Fruit fly (Drosophila melanogaster) whole organism, adult: Measurements from ENCODE around the gene Lcp65Aa.
"Not testable (repeated sequence)": the region's sequence is repeated elsewhere in the genome, so short reads cannot be mapped to it uniquely, and the experiment has no call there.

Experiments used
- kay ChIP-seq: fragments of 200-800 bp; sonication (Bioruptor generic); peaks from one replicate; lab custom pipeline; 2016; ENCODE audit warnings: missing biosample characterization, missing genetic modification characterization, borderline replicate concordance
- tj ChIP-seq: fragments of 200-800 bp; sonication (Bioruptor generic); optimal IDR thresholded peaks from 3 replicates; lab custom pipeline; 2017; ENCODE audit warnings: missing biosample characterization, mild to moderate bottlenecking, missing genetic modification characterization, moderate library complexity

DNA sequence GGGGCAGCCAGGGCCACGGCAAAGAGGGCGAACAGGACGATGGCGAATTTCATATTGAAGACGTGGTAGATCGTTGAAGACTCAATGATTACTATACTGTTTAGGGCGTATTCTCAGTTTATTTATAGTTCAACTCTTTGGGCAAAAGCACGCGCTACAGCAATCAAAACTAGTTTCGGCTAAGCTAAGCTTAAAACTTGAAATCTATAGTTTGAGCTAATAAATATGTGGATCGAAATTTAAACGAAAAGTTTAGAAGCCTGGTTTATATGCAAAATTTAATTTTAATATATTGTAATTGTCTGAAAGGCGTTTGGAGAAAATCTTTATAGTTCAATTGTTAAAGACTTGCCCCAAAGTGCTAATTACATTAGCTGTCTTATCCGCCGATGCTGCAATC lies 3.2 kb upstream of the Lcp65Aa start, which contains the start of gene Cpr65Ax1:
- TF ChIP-seq kay; tj (GFP tag; lab: Kevin White, UChicago): not testable (repeated sequence)
